Worm (Caenorhabditis elegans) whole organism, early embryonic: ENCODE results near the gene abu-6.

Experiments used
- F13C5.2 ChIP-seq: sonication (generic microtip); optimal IDR thresholded peaks from 2 replicates; lab custom pipeline; 2017; ENCODE audit warnings: mild to moderate bottlenecking, missing genetic modification characterization, inconsistent platforms, missing compliant biosample characterization
- ama-1 ChIP-seq: fragments of 150-350 bp; optimal IDR thresholded peaks from 2 replicates; lab custom pipeline; 2014
- hnd-1 ChIP-seq: sonication (generic microtip); optimal IDR thresholded peaks from 2 replicates; lab custom pipeline; 2016; ENCODE audit warnings: missing genetic modification characterization, missing compliant biosample characterization
- pes-1 ChIP-seq: fragments of 200-800 bp; sonication (Bioruptor generic); IDR thresholded peaks from 2 replicates; pipeline ENCODE4 v1.3.6; 2022; ENCODE audit warnings: missing genetic modification reagents, missing genetic modification characterization, missing compliant biosample characterization
- sea-1 ChIP-seq: fragments of 200-800 bp; sonication (Bioruptor generic); conservative IDR thresholded peaks from 2 replicates; pipeline ENCODE4 v1.3.6; 2022; ENCODE audit warnings: missing genetic modification characterization, missing compliant biosample characterization
- tbx-37 ChIP-seq: fragments of 200-800 bp; sonication (Bioruptor generic); conservative IDR thresholded peaks from 2 replicates; pipeline ENCODE4 v1.3.6; 2022; ENCODE audit warnings: missing genetic modification reagents, missing genetic modification characterization, missing compliant biosample characterization

DNA sequence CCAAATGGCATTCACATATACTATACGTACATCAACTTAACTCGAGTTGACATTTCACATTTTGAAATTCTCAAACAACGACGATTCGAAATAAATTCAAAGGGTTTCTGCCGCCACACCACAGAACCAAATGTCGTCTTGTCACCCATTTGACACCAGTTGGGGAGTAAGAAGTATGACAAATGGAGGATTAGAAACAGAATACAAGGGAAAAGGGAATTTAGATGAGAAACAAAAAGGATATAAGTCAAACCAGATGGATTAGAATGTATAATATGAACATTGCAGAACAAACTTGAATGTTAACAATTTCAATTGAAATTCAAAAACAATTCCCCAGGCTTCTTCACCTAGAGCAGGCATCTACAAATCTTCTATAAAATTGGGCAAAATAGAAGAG is 40.0 kb upstream of the abu-6 start:
- TF ChIP-seq hnd-1 (tag; lab: Kevin White, UChicago) (no peak), tbx-37 (GFP tag; lab: Robert Waterston, UW) (no peak), sea-1 (GFP tag; lab: Robert Waterston, UW) (no peak), F13C5.2 (tag; lab: Kevin White, UChicago) (no peak), ama-1 (lab: Kevin White, UChicago) (no peak), pes-1 (no peak)
